Worm (Caenorhabditis elegans): Measurements from ENCODE around the gene dhs-5.
A peak's percentile ranks its signal among the peaks of the same experiment; 100 is the strongest.

Gene dhs-5

DNA sequence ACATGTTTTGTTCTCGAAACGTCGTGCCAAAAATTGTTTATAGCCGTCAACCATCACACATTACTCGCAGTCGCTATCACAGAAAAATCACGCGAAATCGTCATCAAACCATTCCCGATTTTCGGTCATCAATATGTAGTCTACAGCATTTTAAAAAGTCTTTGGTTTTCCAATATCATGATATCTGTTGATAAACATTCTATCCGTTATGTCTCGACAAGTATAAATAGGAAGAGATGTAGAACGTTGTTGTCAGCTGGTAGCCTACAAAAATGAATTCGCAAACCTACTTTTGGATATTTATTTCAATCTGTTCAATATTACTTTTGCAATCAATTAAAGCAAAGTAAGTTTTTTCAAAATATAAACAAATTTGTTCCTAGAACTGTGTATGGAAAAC is 42.7 kb downstream of the dhs-5 start, which contains the start of gene F12A10.1:
Gene F12A10.1 (plus strand): TSS at position 166 of the 400 bp plus-strand sequence.
- TF ChIP-seq F33H1.4 (GFP tag; IDR thresholded peaks at IDR 0.05), result no peak
- no peak for TF ChIP-seq F23B12.7 (tag; optimal IDR thresholded peaks at IDR 0.05; ENCODE audit: insufficient read depth)
- no peak for TF ChIP-seq madf-8 (GFP tag; conservative IDR thresholded peaks at IDR 0.05)
- TF ChIP-seq ztf-26 (tag; optimal IDR thresholded peaks at IDR 0.05), result no peak
- no peak for TF ChIP-seq fkh-3 (tag; optimal IDR thresholded peaks at IDR 0.05)
- TF ChIP-seq ceh-40 (GFP tag; IDR thresholded peaks at IDR 0.05), result no peak
- no peak for TF ChIP-seq cebp-2 (GFP tag; IDR thresholded peaks at IDR 0.05)
- no peak for TF ChIP-seq F52B5.7 (tag; optimal IDR thresholded peaks at IDR 0.05)
- no peak for TF ChIP-seq madf-6 (GFP tag; IDR thresholded peaks at IDR 0.05)
- TF ChIP-seq atf-7 (tag; optimal IDR thresholded peaks at IDR 0.05), result no peak
- TF ChIP-seq ztf-25 (GFP tag; IDR thresholded peaks at IDR 0.05), result no peak
- TF ChIP-seq somi-1 (GFP tag; optimal IDR thresholded peaks at IDR 0.05), result no peak
- TF ChIP-seq F55B11.4 (tag; optimal IDR thresholded peaks at IDR 0.05; ENCODE audit: borderline replicate concordance, insufficient read depth), result no peak
- no peak for TF ChIP-seq lsy-27 (tag; optimal IDR thresholded peaks at IDR 0.05; ENCODE audit: borderline replicate concordance, insufficient read depth)

DNA sequence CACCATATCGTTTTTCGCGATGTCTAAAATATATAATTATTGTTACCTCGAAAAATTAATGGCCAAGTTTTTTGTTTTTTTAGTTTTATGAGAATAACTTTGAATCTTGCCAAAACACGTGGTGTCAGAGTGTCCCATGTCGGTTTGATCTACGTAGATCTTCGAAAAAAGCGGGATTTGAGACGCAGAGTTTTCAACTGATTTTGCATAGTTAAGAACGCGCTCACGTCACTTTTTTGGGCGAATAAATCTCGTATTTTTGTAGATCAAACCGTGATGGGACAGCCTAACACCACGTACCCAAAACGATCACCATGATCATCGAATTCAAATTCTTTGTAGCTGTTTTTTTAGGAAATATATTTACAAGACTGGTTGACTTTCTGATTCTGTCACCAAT is 43.9 kb downstream of the dhs-5 start:
- peak; percentile 83 for TF ChIP-seq madf-6 (GFP tag; IDR thresholded peaks at IDR 0.05)
- TF ChIP-seq D2030.7 (GFP tag; IDR thresholded peaks at IDR 0.05), result 0 out of 2 replicates have a peak, but pooled peaks have one; percentile 27
- peak; percentile 44 for TF ChIP-seq xnd-1 (tag; optimal IDR thresholded peaks at IDR 0.05)
- TF ChIP-seq Y56A3A.18 (GFP tag; IDR thresholded peaks at IDR 0.05), result 0 out of 2 replicates have a peak, but pooled peaks have one; percentile 42
- TF ChIP-seq chd-7 (tag; optimal IDR thresholded peaks at IDR 0.05), result no peak
- TF ChIP-seq lin-26 (GFP tag; IDR thresholded peaks at IDR 0.05), result 0 out of 2 replicates have a peak, but pooled peaks have one; percentile 44
- TF ChIP-seq atf-7 (tag; optimal IDR thresholded peaks at IDR 0.05), result no peak
- peak; percentile 59 for TF ChIP-seq efl-1 (GFP tag; optimal IDR thresholded peaks at IDR 0.05)
- TF ChIP-seq hmg-1.2 (GFP tag; IDR thresholded peaks at IDR 0.05), result 0 out of 2 replicates have a peak, but pooled peaks have one; percentile 18
- no peak for TF ChIP-seq egl-18 (GFP tag; IDR thresholded peaks at IDR 0.05)
- no peak for TF ChIP-seq let-607 (tag; optimal IDR thresholded peaks at IDR 0.05)
- TF ChIP-seq dpl-1 (GFP tag; optimal IDR thresholded peaks at IDR 0.05), result peak; percentile 14
- no peak for TF ChIP-seq snpc-1.3 (tag; optimal IDR thresholded peaks at IDR 0.05; ENCODE audit: insufficient read depth)
- peak; percentile 51; the same call in 1 of the 2 replicates for TF ChIP-seq madf-3 (GFP tag; IDR thresholded peaks at IDR 0.05)
- TF ChIP-seq K12H6.12 (tag; optimal IDR thresholded peaks at IDR 0.05), result no peak
- TF ChIP-seq akir-1 (GFP tag; optimal IDR thresholded peaks at IDR 0.05), result no peak
- TF ChIP-seq hlh-12 (tag; optimal IDR thresholded peaks at IDR 0.05), result no peak
- no peak for TF ChIP-seq ztf-3 (GFP tag; optimal IDR thresholded peaks at IDR 0.05)
- peak; percentile 33 for TF ChIP-seq madf-8 (GFP tag; conservative IDR thresholded peaks at IDR 0.05)

DNA sequence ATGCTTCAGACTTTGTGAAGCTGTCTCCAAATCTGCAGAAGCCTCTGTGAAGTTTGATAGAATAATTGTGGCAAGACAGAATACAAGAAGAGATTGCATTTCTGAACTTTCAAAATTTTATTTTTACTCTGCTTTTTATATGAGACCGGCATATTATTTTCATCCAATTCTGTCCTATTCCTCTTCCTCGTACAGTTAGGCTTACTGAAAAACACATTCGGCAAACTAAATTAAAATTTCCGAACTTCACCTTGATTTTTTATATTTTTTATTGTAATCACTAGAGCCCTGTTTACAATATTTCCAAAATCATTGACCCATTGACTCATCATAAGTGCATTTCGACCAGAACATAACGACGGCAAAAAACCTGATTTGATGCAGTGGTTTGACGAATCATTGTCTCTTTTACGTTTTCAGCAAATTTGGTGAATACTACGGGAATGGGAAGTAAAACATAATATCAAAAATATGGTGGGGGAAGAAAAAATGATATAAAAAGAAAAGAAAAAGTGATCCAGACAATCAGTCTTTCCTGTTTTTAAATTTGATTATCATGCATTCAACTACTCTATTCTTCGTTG is 44.6 kb downstream of the dhs-5 start, which contains the start of the genes suex-1 and F12A10.9:
Gene suex-1 (minus strand): TSS at position 101 of the 584 bp plus-strand sequence.
Gene F12A10.9 (plus strand): TSS at position 534 of the 584 bp plus-strand sequence.
- TF ChIP-seq B0336.3 (GFP tag; IDR thresholded peaks at IDR 0.05), result no peak
- no peak for TF ChIP-seq Y53F4B.3 (GFP tag; IDR thresholded peaks at IDR 0.05)
- TF ChIP-seq somi-1 (GFP tag; optimal IDR thresholded peaks at IDR 0.05), result no peak
- TF ChIP-seq xnd-1 (tag; optimal IDR thresholded peaks at IDR 0.05), result no peak
- no peak for TF ChIP-seq atf-7 (tag; optimal IDR thresholded peaks at IDR 0.05)
- no peak for TF ChIP-seq lir-1 (GFP tag; conservative IDR thresholded peaks at IDR 0.05)
- TF ChIP-seq lsl-1 (GFP tag; optimal IDR thresholded peaks at IDR 0.05), result no peak
- TF ChIP-seq lin-40 (tag; optimal IDR thresholded peaks at IDR 0.05), result no peak
- no peak for TF ChIP-seq hlh-26 (GFP tag; conservative IDR thresholded peaks at IDR 0.05)
- TF ChIP-seq madf-10 (tag; optimal IDR thresholded peaks at IDR 0.05), result no peak
- no peak for TF ChIP-seq D2030.7 (GFP tag; IDR thresholded peaks at IDR 0.05)
- TF ChIP-seq B0019.2 (GFP tag; conservative IDR thresholded peaks at IDR 0.05), result no peak
- no peak for TF ChIP-seq ets-4 (GFP tag; optimal IDR thresholded peaks at IDR 0.05)
- no peak for TF ChIP-seq ztf-25 (GFP tag; IDR thresholded peaks at IDR 0.05)
- no peak for TF ChIP-seq B0035.1 (tag; optimal IDR thresholded peaks at IDR 0.05)
- TF ChIP-seq repo-1 (tag; optimal IDR thresholded peaks at IDR 0.05), result no peak
- no peak for TF ChIP-seq him-1 (tag; optimal IDR thresholded peaks at IDR 0.05)
- no peak for TF ChIP-seq ceh-79 (tag; optimal IDR thresholded peaks at IDR 0.05)
- TF ChIP-seq ccch-3 (GFP tag; optimal IDR thresholded peaks at IDR 0.05), result no peak
- no peak for TF ChIP-seq lin-26 (GFP tag; IDR thresholded peaks at IDR 0.05)
